Worm (Caenorhabditis elegans) whole organism, midembryonic: Measurements from ENCODE around the gene tiar-2.

Experiments used
- T22C8.4 ChIP-seq: fragments of 200-800 bp; sonication (Bioruptor generic); IDR thresholded peaks from 2 replicates; pipeline ENCODE4 v1.3.6; 2022; ENCODE audit warnings: missing genetic modification characterization, missing compliant biosample characterization
- cog-1 ChIP-seq: sonication (generic microtip); optimal IDR thresholded peaks from 2 replicates; lab custom pipeline; 2016; ENCODE audit warnings: missing genetic modification characterization, missing compliant biosample characterization
- flt-1 ChIP-seq: fragments of 200-800 bp; sonication (Bioruptor generic); IDR thresholded peaks from 2 replicates; pipeline ENCODE4 v1.3.6; 2022; ENCODE audit warnings: missing genetic modification characterization, missing compliant biosample characterization
- klf-2 ChIP-seq: fragments of 200-800 bp; sonication (Bioruptor generic); conservative IDR thresholded peaks from 2 replicates; pipeline ENCODE4 v1.3.6; 2022; ENCODE audit warnings: missing genetic modification reagents, missing genetic modification characterization, missing compliant biosample characterization
- med-1 ChIP-seq: sonication (generic microtip); optimal IDR thresholded peaks from 2 replicates; lab custom pipeline; 2017; ENCODE audit warnings: missing genetic modification characterization, mild to moderate bottlenecking, missing compliant biosample characterization, antibody characterized with exemption, missing genetic modification reagents; ENCODE audit not compliant: insufficient read depth
- ref-1 ChIP-seq: fragments of 200-800 bp; sonication (Bioruptor generic); conservative IDR thresholded peaks from 2 replicates; pipeline ENCODE4 v1.3.6; 2022; ENCODE audit warnings: missing genetic modification reagents, missing genetic modification characterization, missing compliant biosample characterization
- tab-1 ChIP-seq: fragments of 200-800 bp; sonication (Bioruptor generic); IDR thresholded peaks from 2 replicates; pipeline ENCODE4 v1.3.6; 2022; ENCODE audit warnings: missing genetic modification characterization, missing compliant biosample characterization
- ztf-23 ChIP-seq: fragments of 200-800 bp; sonication (Bioruptor generic); IDR thresholded peaks from 2 replicates; pipeline ENCODE4 v1.3.6; 2022; ENCODE audit warnings: missing genetic modification reagents, missing genetic modification characterization, missing compliant biosample characterization
- ztf-29 ChIP-seq: fragments of 200-800 bp; sonication (Bioruptor generic); IDR thresholded peaks from 2 replicates; pipeline ENCODE4 v1.3.6; 2022; ENCODE audit warnings: missing genetic modification reagents, missing genetic modification characterization, missing compliant biosample characterization

DNA sequence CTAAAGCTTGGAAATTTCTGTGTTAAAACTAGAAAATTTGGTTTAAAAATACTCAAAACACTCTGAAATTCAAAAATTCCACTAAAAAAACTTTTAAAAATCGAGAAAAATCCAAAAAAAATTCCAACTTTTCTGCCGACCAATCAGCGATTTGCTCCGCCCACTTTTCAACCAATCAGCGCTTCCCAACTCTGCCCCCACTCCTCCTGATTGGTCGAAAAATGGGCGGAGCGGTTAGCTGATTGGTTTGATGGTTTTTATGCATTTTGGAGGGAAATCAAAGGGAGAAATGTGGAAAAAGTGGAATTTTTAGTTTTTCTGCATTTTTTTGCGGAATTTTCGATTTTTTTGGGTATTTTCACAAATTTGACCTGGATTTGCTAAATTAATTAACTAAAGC, 46.4 kb upstream of the tiar-2 start:
- TF ChIP-seq cog-1 (tag; lab: Kevin White, UChicago) = no peak
- TF ChIP-seq T22C8.4 (GFP tag; lab: Robert Waterston, UW) = no peak
- TF ChIP-seq ztf-23 (GFP tag; lab: Robert Waterston, UW) = no peak
- no peak for TF ChIP-seq flt-1 (GFP tag; lab: Robert Waterston, UW)
- no peak for TF ChIP-seq tab-1 (GFP tag; lab: Robert Waterston, UW)
- no peak for TF ChIP-seq klf-2 (GFP tag; lab: Robert Waterston, UW)
- TF ChIP-seq ztf-29 = no peak
- TF ChIP-seq ref-1 (GFP tag; lab: Robert Waterston, UW) = no peak
- no peak for TF ChIP-seq med-1
